Worm (Caenorhabditis elegans) whole organism, L4 larva: Measurements from ENCODE around the gene Y54F10BM.21.

Experiments
- T26A8.4 ChIP-seq: fragments of 200-800 bp; sonication (Bioruptor generic); IDR thresholded peaks from 2 replicates; pipeline ENCODE4 v1.3.6; 2022; ENCODE audit warnings: missing genetic modification characterization, missing compliant biosample characterization
- ceh-28 ChIP-seq: fragments of 150-350 bp; optimal IDR thresholded peaks from 2 replicates; lab custom pipeline; 2014; ENCODE audit warnings: missing biosample characterization, missing genetic modification reagents, missing genetic modification characterization
- daf-16 ChIP-seq, 3 experiments: sonication (generic microtip); optimal IDR thresholded peaks; 2 replicates each; lab custom pipeline; 2016 to 2017; ENCODE audit warnings: missing genetic modification characterization in 3 of 3, missing genetic modification reagents in 3 of 3, mild to moderate bottlenecking in 2 of 3, missing compliant biosample characterization in 2 of 3, missing biosample characterization in 1 of 3, moderate library complexity in 1 of 3
- egl-27 ChIP-seq: sonication (generic microtip); optimal IDR thresholded peaks from 3 replicates; lab custom pipeline; 2017; ENCODE audit warnings: missing biosample characterization, missing genetic modification reagents, missing genetic modification characterization
- nhr-11 ChIP-seq: fragments of 150-350 bp; optimal IDR thresholded peaks from 2 replicates; lab custom pipeline; 2014; ENCODE audit warnings: missing biosample characterization, missing genetic modification characterization
- sdz-12 ChIP-seq: fragments of 200-800 bp; sonication (Bioruptor generic); optimal IDR thresholded peaks from 2 replicates; lab custom pipeline; 2018; ENCODE audit warnings: mild to moderate bottlenecking, missing genetic modification characterization, missing compliant biosample characterization
- set-16 ChIP-seq: fragments of 200-800 bp; sonication (Bioruptor generic); IDR thresholded peaks from 2 replicates; pipeline ENCODE4 v1.3.6; 2022; ENCODE audit warnings: missing genetic modification reagents, missing genetic modification characterization, missing compliant biosample characterization
- snpc-4 ChIP-seq: fragments of 150-350 bp; optimal IDR thresholded peaks from 2 replicates; lab custom pipeline; 2014; ENCODE audit warnings: missing biosample characterization, missing genetic modification characterization
- spr-3 ChIP-seq: fragments of 200-800 bp; sonication (Bioruptor generic); optimal IDR thresholded peaks from 2 replicates; lab custom pipeline; 2018; ENCODE audit warnings: mild to moderate bottlenecking, missing genetic modification characterization, missing compliant biosample characterization
- unc-130 ChIP-seq: sonication (generic microtip); optimal IDR thresholded peaks from 2 replicates; lab custom pipeline; 2016; ENCODE audit warnings: missing genetic modification reagents, missing genetic modification characterization, missing compliant biosample characterization
- unc-39 ChIP-seq: sonication (generic microtip); optimal IDR thresholded peaks from 2 replicates; lab custom pipeline; 2017; ENCODE audit warnings: missing biosample characterization, missing genetic modification characterization
- unc-62 ChIP-seq, 3 experiments: fragments of 150-350 bp in 1 of 3; sonication (generic microtip); optimal IDR thresholded peaks in 2 of 3; peaks in 1 of 3; 1 replicate in 1 of 3; 2 replicates in 2 of 3; lab custom pipeline; 2014 to 2017; ENCODE audit warnings: missing biosample characterization in 3 of 3, missing genetic modification characterization in 3 of 3, missing genetic modification reagents in 3 of 3, missing genotype in 1 of 3

Y54F10BM.21 gene

ce11 chrIII:2316439-2316838, 39.5 kb downstream of the Y54F10BM.21 start:
- TF ChIP-seq unc-130 (GFP tag; lab: Kevin White, UChicago) (no peak), unc-62 (GFP tag; optimal IDR thresholded peaks at IDR 0.05 in 1 of 2; lab: Kevin White, UChicago) (peak in 1 of 2 experiments; percentile 9), unc-62 (tag; optimal IDR thresholded peaks at IDR 0.05; lab: Kevin White, UChicago) (no peak), unc-39 (tag; lab: Kevin White, UChicago) (no peak), snpc-4 (tag; lab: Kevin White, UChicago) (no peak), daf-16 (GFP tag; optimal IDR thresholded peaks at IDR 0.05; lab: Kevin White, UChicago) (no peak), daf-16 (tag; optimal IDR thresholded peaks at IDR 0.05; lab: Kevin White, UChicago) (no peak), sdz-12 (no peak), set-16 (GFP tag; lab: Robert Waterston, UW) (peak; percentile 84)
- TF ChIP-seq, all 104 proteins: peak for 2

ce11 chrIII:2324703-2325102, 47.8 kb downstream of the Y54F10BM.21 start:
- TF ChIP-seq spr-3 (GFP tag; lab: Kevin White, UChicago) = no peak

ce11 chrIII:2328612-2329011, 51.7 kb downstream of the Y54F10BM.21 start:
- TF ChIP-seq ceh-28 (tag; lab: Kevin White, UChicago) (peak; percentile 85), egl-27 (tag; lab: Kevin White, UChicago) (no peak), daf-16 (GFP tag; optimal IDR thresholded peaks at IDR 0.05; lab: Kevin White, UChicago) (no peak), daf-16 (tag; optimal IDR thresholded peaks at IDR 0.05; lab: Kevin White, UChicago) (no peak), nhr-11 (tag; lab: Kevin White, UChicago) (no peak), unc-62 (GFP tag; optimal IDR thresholded peaks at IDR 0.05 in 1 of 2; lab: Kevin White, UChicago) (peak in 1 of 2 experiments; percentile 61), unc-62 (tag; optimal IDR thresholded peaks at IDR 0.05; lab: Kevin White, UChicago) (no peak), T26A8.4 (no peak)
